Fruit fly (Drosophila melanogaster) whole organism: ENCODE measurements around the gene scpr-C.

Experiments
- CG8478 ChIP-seq: fragments of >200 bp; optimal IDR thresholded peaks from 2 replicates; lab custom pipeline; 2018; ENCODE audit warnings: inconsistent platforms
- Dll ChIP-seq: fragments of >200 bp; optimal IDR thresholded peaks from 2 replicates; lab custom pipeline; 2017
- EcR ChIP-seq, 2 experiments: fragments of >200 bp; optimal IDR thresholded peaks; 2 replicates each; lab custom pipeline; 2017; ENCODE audit warnings: missing biosample characterization in 2 of 2, missing genetic modification characterization in 2 of 2, missing genetic modification reagents in 2 of 2
- pan ChIP-seq: fragments of >200 bp; optimal IDR thresholded peaks from 2 replicates; lab custom pipeline; 2017
- psq ChIP-seq: fragments of >200 bp; optimal IDR thresholded peaks from 2 replicates; lab custom pipeline; 2017
- usp ChIP-seq: fragments of >200 bp; optimal IDR thresholded peaks from 2 replicates; lab custom pipeline; 2017; ENCODE audit warnings: missing biosample characterization, missing genetic modification characterization, mixed read lengths

dm6 chr3R:11245803-11246202 is 20.5 kb downstream of the scpr-C start:
- TF ChIP-seq usp (GFP tag; lab: Kevin White, UChicago): no peak
- TF ChIP-seq psq (lab: Kevin White, UChicago): no peak
- no peak for TF ChIP-seq pan
- no peak for TF ChIP-seq EcR (GFP tag; optimal IDR thresholded peaks at IDR 0.05; lab: Kevin White, UChicago)
- no peak for TF ChIP-seq Dll
- TF ChIP-seq CG8478 (lab: Kevin White, UChicago): no peak
